Fruit fly (Drosophila melanogaster): Measurements from ENCODE around the gene cav.

DNA sequence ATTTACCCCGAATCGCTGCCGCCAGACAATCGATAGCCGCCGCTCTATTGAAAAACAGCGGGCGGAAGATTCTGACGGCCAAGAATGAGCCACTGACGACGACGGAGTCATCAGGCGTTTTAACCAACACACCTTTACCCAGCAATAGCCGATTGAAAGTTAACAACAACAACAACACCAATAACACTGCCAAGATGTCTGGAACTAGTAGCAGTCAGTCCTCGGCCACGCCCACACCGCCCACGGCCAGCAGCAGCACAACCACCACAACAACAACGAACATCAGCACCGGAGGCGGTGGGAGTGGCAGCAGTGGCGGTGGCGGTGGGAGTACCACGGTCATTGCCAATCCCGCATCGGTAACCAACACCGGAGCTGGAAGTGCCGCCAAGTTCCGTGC, 11.0 kb downstream of the cav start:
- TF ChIP-seq CG8478 (optimal IDR thresholded peaks at IDR 0.05) (no peak), CTCF (optimal IDR thresholded peaks at IDR 0.05) (no peak)

All from S2 (cell line).